Fruit fly (Drosophila melanogaster) whole organism, prepupa: Measurements from ENCODE around the gene RpS14a.

Experiments used
- Blimp-1 ChIP-seq: fragments of 200-800 bp; sonication (Bioruptor generic); optimal IDR thresholded peaks from 3 replicates; lab custom pipeline; 2017; ENCODE audit warnings: missing biosample characterization, missing genetic modification characterization, mild to moderate bottlenecking, moderate library complexity, missing genetic modification reagents
- CG10669 ChIP-seq: fragments of 200-800 bp; sonication (Bioruptor generic); optimal IDR thresholded peaks from 3 replicates; lab custom pipeline; 2018; ENCODE audit warnings: missing biosample characterization, mild to moderate bottlenecking, missing genetic modification characterization, moderate library complexity
- CG11294 ChIP-seq: fragments of 200-800 bp; sonication (Bioruptor generic); IDR thresholded peaks from 2 replicates; pipeline ENCODE4 v1.3.6; 2022; ENCODE audit warnings: missing biosample characterization, missing genetic modification characterization
- CG11902 ChIP-seq: fragments of 200-800 bp; sonication (Bioruptor generic); optimal IDR thresholded peaks from 3 replicates; lab custom pipeline; 2016; ENCODE audit warnings: missing biosample characterization, missing genetic modification characterization
- CG15336 ChIP-seq: fragments of 200-800 bp; sonication (Bioruptor generic); IDR thresholded peaks from 2 replicates; pipeline ENCODE4 v1.3.6; 2022; ENCODE audit warnings: missing biosample characterization, missing genetic modification characterization
- CG1621 ChIP-seq: fragments of 200-800 bp; sonication (Bioruptor generic); optimal IDR thresholded peaks from 3 replicates; lab custom pipeline; 2018; ENCODE audit warnings: missing biosample characterization, mild to moderate bottlenecking, missing genetic modification characterization
- CG16779 ChIP-seq: fragments of 200-800 bp; sonication (Bioruptor generic); optimal IDR thresholded peaks from 3 replicates; lab custom pipeline; 2017; ENCODE audit warnings: missing biosample characterization, mild to moderate bottlenecking, missing genetic modification characterization
- CG3032 ChIP-seq: fragments of 200-800 bp; optimal IDR thresholded peaks from 2 replicates; lab custom pipeline; 2019; ENCODE audit warnings: missing biosample characterization, mild to moderate bottlenecking, missing genetic modification characterization, moderate library complexity
- CG31627 ChIP-seq: fragments of 200-800 bp; sonication (Bioruptor generic); optimal IDR thresholded peaks from 3 replicates; lab custom pipeline; 2016; ENCODE audit warnings: missing biosample characterization, missing genetic modification characterization
- CG32006 ChIP-seq: fragments of 200-800 bp; sonication (Bioruptor generic); optimal IDR thresholded peaks from 3 replicates; lab custom pipeline; 2017; ENCODE audit warnings: missing biosample characterization, mild to moderate bottlenecking, missing genetic modification characterization
- CG34406 ChIP-seq: fragments of 200-800 bp; sonication (Bioruptor generic); optimal IDR thresholded peaks from 3 replicates; lab custom pipeline; 2016; ENCODE audit warnings: missing biosample characterization, missing genetic modification characterization
- CG4318 ChIP-seq: fragments of 200-800 bp; sonication (Bioruptor generic); optimal IDR thresholded peaks from 3 replicates; lab custom pipeline; 2017; ENCODE audit warnings: missing biosample characterization, mild to moderate bottlenecking, missing genetic modification characterization
- CG6163 ChIP-seq: fragments of 200-800 bp; sonication (Bioruptor generic); IDR thresholded peaks from 3 replicates; pipeline ENCODE4 v1.3.6; 2022; ENCODE audit warnings: missing biosample characterization, missing genetic modification characterization
- CG6276 ChIP-seq: fragments of 200-800 bp; sonication (Bioruptor generic); optimal IDR thresholded peaks from 2 replicates; lab custom pipeline; 2017; ENCODE audit warnings: missing biosample characterization, mild to moderate bottlenecking, missing genetic modification characterization
- CG6792 ChIP-seq: fragments of 200-800 bp; sonication (Bioruptor generic); optimal IDR thresholded peaks from 3 replicates; lab custom pipeline; 2016; ENCODE audit warnings: missing biosample characterization, missing genetic modification characterization
- CG6808 ChIP-seq: fragments of 200-800 bp; sonication (Bioruptor generic); optimal IDR thresholded peaks from 3 replicates; lab custom pipeline; 2017; ENCODE audit warnings: missing biosample characterization, missing genetic modification characterization, mild to moderate bottlenecking, moderate library complexity, missing genetic modification reagents
- CG6854 ChIP-seq: fragments of 200-800 bp; sonication (Bioruptor generic); optimal IDR thresholded peaks from 2 replicates; lab custom pipeline; 2017; ENCODE audit warnings: missing biosample characterization, mild to moderate bottlenecking, missing genetic modification characterization
- CG8319 ChIP-seq: fragments of 200-800 bp; sonication (Bioruptor generic); optimal IDR thresholded peaks from 3 replicates; lab custom pipeline; 2016; ENCODE audit warnings: missing biosample characterization, missing genetic modification characterization
- CG8632 ChIP-seq: fragments of 200-800 bp; sonication (Bioruptor generic); optimal IDR thresholded peaks from 3 replicates; lab custom pipeline; 2016; ENCODE audit warnings: missing biosample characterization, missing genetic modification characterization
- CG9139 ChIP-seq: fragments of 200-800 bp; sonication (Bioruptor generic); optimal IDR thresholded peaks from 3 replicates; lab custom pipeline; 2017; ENCODE audit warnings: missing biosample characterization, mild to moderate bottlenecking, missing genetic modification characterization
- Eip75B ChIP-seq: fragments of 200-800 bp; sonication (Bioruptor generic); optimal IDR thresholded peaks from 3 replicates; lab custom pipeline; 2016; ENCODE audit warnings: missing biosample characterization, missing genetic modification characterization
- Eip78C ChIP-seq: fragments of 200-800 bp; sonication (Bioruptor generic); peaks from one replicate; lab custom pipeline; 2016; ENCODE audit warnings: missing biosample characterization, missing genetic modification characterization
- Eip93F ChIP-seq: fragments of 200-800 bp; sonication (Bioruptor generic); optimal IDR thresholded peaks from 2 replicates; lab custom pipeline; 2016; ENCODE audit warnings: missing biosample characterization, mild to moderate bottlenecking, missing genetic modification characterization
- Ets21C ChIP-seq: fragments of 200-800 bp; sonication (Bioruptor generic); optimal IDR thresholded peaks from 3 replicates; lab custom pipeline; 2016; ENCODE audit warnings: missing biosample characterization, missing genetic modification characterization
- Ets96B ChIP-seq: fragments of 200-800 bp; optimal IDR thresholded peaks from 2 replicates; lab custom pipeline; 2019; ENCODE audit warnings: missing biosample characterization, mild to moderate bottlenecking, missing genetic modification characterization, moderate library complexity
- Gug ChIP-seq: fragments of 200-800 bp; sonication (Bioruptor generic); IDR thresholded peaks from 2 replicates; pipeline ENCODE4 v1.3.6; 2022; ENCODE audit warnings: missing biosample characterization, missing genetic modification characterization
- Hr38 ChIP-seq: sonication (Bioruptor generic); optimal IDR thresholded peaks from 2 replicates; lab custom pipeline; 2016; ENCODE audit warnings: missing biosample characterization, missing genetic modification characterization
- Hr39 ChIP-seq: fragments of 200-800 bp; sonication (Bioruptor generic); optimal IDR thresholded peaks from 2 replicates; lab custom pipeline; 2016; ENCODE audit warnings: missing biosample characterization, missing genetic modification characterization
- Hr4 ChIP-seq: fragments of 200-800 bp; sonication (Bioruptor generic); optimal IDR thresholded peaks from 3 replicates; lab custom pipeline; 2016; ENCODE audit warnings: missing biosample characterization, missing genetic modification characterization
- Lpt ChIP-seq: fragments of 200-800 bp; sonication (Bioruptor generic); optimal IDR thresholded peaks from 3 replicates; lab custom pipeline; 2016; ENCODE audit warnings: missing biosample characterization, missing genetic modification characterization
- Met ChIP-seq: fragments of 200-800 bp; sonication (Bioruptor generic); optimal IDR thresholded peaks from 3 replicates; lab custom pipeline; 2016; ENCODE audit warnings: missing biosample characterization, missing genetic modification characterization
- OdsH ChIP-seq: fragments of 200-800 bp; sonication (Bioruptor generic); optimal IDR thresholded peaks from 3 replicates; lab custom pipeline; 2016; ENCODE audit warnings: missing biosample characterization, missing genetic modification characterization
- Smox ChIP-seq: fragments of 200-800 bp; sonication (Bioruptor generic); optimal IDR thresholded peaks from 3 replicates; lab custom pipeline; 2016; ENCODE audit warnings: missing biosample characterization, missing genetic modification characterization
- Sox102F ChIP-seq: fragments of 200-800 bp; sonication (Bioruptor generic); optimal IDR thresholded peaks from 2 replicates; lab custom pipeline; 2016; ENCODE audit warnings: missing biosample characterization, mild to moderate bottlenecking, missing genetic modification characterization
- Sox15 ChIP-seq: fragments of 200-800 bp; sonication (Bioruptor generic); optimal IDR thresholded peaks from 3 replicates; lab custom pipeline; 2016; ENCODE audit warnings: missing biosample characterization, missing genetic modification characterization
- acj6 ChIP-seq: fragments of 200-800 bp; sonication (Bioruptor generic); optimal IDR thresholded peaks from 3 replicates; lab custom pipeline; 2016; ENCODE audit warnings: missing biosample characterization, missing genetic modification characterization
- cyc ChIP-seq: fragments of 200-800 bp; sonication (Bioruptor generic); optimal IDR thresholded peaks from 3 replicates; lab custom pipeline; 2016; ENCODE audit warnings: missing biosample characterization, missing genetic modification characterization
- dac ChIP-seq: fragments of 200-800 bp; sonication (Bioruptor generic); optimal IDR thresholded peaks from 2 replicates; lab custom pipeline; 2017; ENCODE audit warnings: missing biosample characterization, mild to moderate bottlenecking, missing genetic modification characterization
- dsx ChIP-seq: fragments of 200-800 bp; optimal IDR thresholded peaks from 3 replicates; lab custom pipeline; 2019; ENCODE audit warnings: missing biosample characterization, mild to moderate bottlenecking, missing genetic modification characterization, moderate library complexity; ENCODE audit not compliant: poor library complexity, severe bottlenecking
- esn ChIP-seq: fragments of 200-800 bp; sonication (Bioruptor generic); optimal IDR thresholded peaks from 2 replicates; lab custom pipeline; 2016; ENCODE audit warnings: missing biosample characterization, mild to moderate bottlenecking, missing genetic modification characterization, moderate library complexity
- fkh ChIP-seq: fragments of 200-800 bp; sonication (Bioruptor generic); optimal IDR thresholded peaks from 3 replicates; lab custom pipeline; 2017; ENCODE audit warnings: missing biosample characterization, mild to moderate bottlenecking, missing genetic modification characterization, moderate library complexity
- net ChIP-seq: fragments of 200-800 bp; sonication (Bioruptor generic); optimal IDR thresholded peaks from 3 replicates; lab custom pipeline; 2016; ENCODE audit warnings: missing biosample characterization, missing genetic modification characterization
- pdm3 ChIP-seq: fragments of 200-800 bp; sonication (Bioruptor generic); optimal IDR thresholded peaks from 3 replicates; lab custom pipeline; 2016; ENCODE audit warnings: missing biosample characterization, missing genetic modification characterization
- salr ChIP-seq, 2 experiments: fragments of 200-800 bp; sonication (Bioruptor generic); optimal IDR thresholded peaks; 3 replicates each; lab custom pipeline; 2016 to 2018; ENCODE audit warnings: missing biosample characterization in 2 of 2, missing genetic modification characterization in 2 of 2, mild to moderate bottlenecking in 1 of 2
- spab ChIP-seq: fragments of 200-800 bp; sonication (Bioruptor generic); optimal IDR thresholded peaks from 2 replicates; lab custom pipeline; 2017; ENCODE audit warnings: missing biosample characterization, mild to moderate bottlenecking, missing genetic modification characterization, missing genetic modification reagents
- svp ChIP-seq: fragments of 200-800 bp; sonication (Bioruptor generic); peaks from one replicate; lab custom pipeline; 2016; ENCODE audit warnings: missing biosample characterization, missing genetic modification characterization
- topi ChIP-seq: fragments of 200-800 bp; sonication (Bioruptor generic); optimal IDR thresholded peaks from 3 replicates; lab custom pipeline; 2016; ENCODE audit warnings: missing biosample characterization, missing genetic modification characterization

Gene RpS14a

DNA sequence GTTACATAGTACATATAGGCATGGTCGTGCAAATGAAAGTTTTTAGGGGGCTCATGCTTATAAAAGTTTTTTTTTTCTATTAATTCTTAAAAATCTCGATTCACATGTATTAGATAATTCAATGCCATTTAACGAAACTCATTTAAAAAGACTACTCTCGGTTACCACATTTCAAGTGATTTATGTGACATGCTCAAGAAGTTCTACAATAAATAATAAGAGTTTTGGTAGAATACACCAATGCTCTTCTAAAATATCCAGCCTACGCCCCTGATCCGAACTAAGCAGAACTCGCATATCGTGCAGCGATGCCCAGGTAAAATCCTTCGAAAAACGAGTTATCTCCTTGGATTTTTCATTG, 41.0 kb upstream of the RpS14a start (continued):
- peak; percentile 44 for TF ChIP-seq CG6808 (GFP tag; lab: Kevin White, UChicago)
- 0 out of 2 replicates have a peak, but pooled peaks have one; percentile 27 for TF ChIP-seq Gug (GFP tag; lab: Robert Waterston, UW)
- TF ChIP-seq CG8632 (GFP tag; lab: Kevin White, UChicago): peak; percentile 25
- peak; percentile 63 for TF ChIP-seq OdsH (GFP tag; lab: Kevin White, UChicago)
- TF ChIP-seq Hr38: no peak
- no peak for TF ChIP-seq Blimp-1 (GFP tag; lab: Kevin White, UChicago)
- no peak for TF ChIP-seq Sox15 (GFP tag; lab: Kevin White, UChicago)
- TF ChIP-seq CG6792 (GFP tag; lab: Kevin White, UChicago): peak; percentile 48
- TF ChIP-seq Hr4 (GFP tag; lab: Kevin White, UChicago): peak; percentile 37
- TF ChIP-seq CG1621 (tag; lab: Kevin White, UChicago): no peak
- TF ChIP-seq pdm3 (GFP tag; lab: Kevin White, UChicago): peak; percentile 67
- no peak for TF ChIP-seq CG11294 (GFP tag; lab: Robert Waterston, UW)
- TF ChIP-seq CG3032: peak; percentile 43
- TF ChIP-seq Eip78C (GFP tag; lab: Kevin White, UChicago): peak; percentile 90
- no peak for TF ChIP-seq CG4318 (GFP tag; lab: Kevin White, UChicago)
- 0 out of 3 replicates have a peak, but pooled peaks have one; percentile 25 for TF ChIP-seq CG6163 (GFP tag; lab: Robert Waterston, UW)
- no peak for TF ChIP-seq CG16779
- no peak for TF ChIP-seq CG6854
- peak; percentile 8 for TF ChIP-seq spab
- TF ChIP-seq cyc: peak; percentile 51

DNA sequence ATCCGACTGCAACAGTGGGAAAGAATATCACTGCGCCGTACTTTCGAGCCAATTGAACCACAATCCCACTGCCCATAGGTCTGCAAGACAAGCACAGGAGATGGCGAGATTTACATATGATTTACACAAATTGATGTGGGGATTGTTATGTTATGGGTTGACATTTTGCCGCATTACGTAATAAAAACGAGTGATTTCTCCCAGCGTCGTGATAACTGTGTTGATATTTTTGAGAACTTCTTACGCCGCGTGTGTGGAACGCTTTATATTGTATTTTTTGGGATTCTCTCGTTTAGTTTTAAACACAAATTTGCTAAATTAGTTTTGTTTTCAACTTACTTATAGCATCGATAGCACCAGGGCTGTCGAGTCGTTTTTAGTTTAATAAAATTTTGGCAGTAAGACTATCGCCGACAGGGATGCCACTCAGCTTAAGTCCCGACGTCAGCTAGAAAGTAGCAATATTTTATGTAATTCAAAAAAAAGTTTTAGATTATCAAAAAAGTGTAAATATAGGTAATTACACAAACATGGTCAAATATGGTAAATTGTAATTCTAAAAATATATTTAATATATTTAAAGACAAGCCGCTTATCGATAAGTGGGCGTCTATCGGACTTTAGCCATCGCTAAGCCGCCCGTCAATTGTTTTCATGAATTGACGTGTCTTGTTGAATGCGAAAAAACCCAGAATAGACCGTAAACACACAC, 40.0 kb upstream of the RpS14a start, which contains the start of the genes CG45089, ND-MNLL and p115:
TSS of gene CG45089 (minus strand) at position 388 of the 712 bp plus-strand sequence.
TSS of gene ND-MNLL (minus strand) at position 388 of the 712 bp plus-strand sequence.
TSS of gene p115 (plus strand) at position 621 of the 712 bp plus-strand sequence.
- TF ChIP-seq CG31627 (GFP tag; lab: Kevin White, UChicago) (peak; percentile 50), fkh (no peak), spab (no peak), acj6 (GFP tag; lab: Kevin White, UChicago) (peak; percentile 51), Ets96B (peak; percentile 48), Hr4 (GFP tag; lab: Kevin White, UChicago) (peak; percentile 52), Hr38 (no peak), Sox102F (GFP tag; lab: Kevin White, UChicago) (peak; percentile 42), net (GFP tag; lab: Kevin White, UChicago) (no peak), CG11902 (peak; percentile 1), Met (GFP tag; lab: Kevin White, UChicago) (peak; percentile 52), Hr39 (GFP tag; lab: Kevin White, UChicago) (peak; percentile 48), Smox (GFP tag; lab: Kevin White, UChicago) (peak; percentile 57), Eip75B (GFP tag; lab: Kevin White, UChicago) (peak; percentile 35), CG6276 (GFP tag; lab: Kevin White, UChicago) (no peak), CG6792 (GFP tag; lab: Kevin White, UChicago) (peak; percentile 41), topi (GFP tag; lab: Kevin White, UChicago) (peak; percentile 46), salr (GFP tag; optimal IDR thresholded peaks at IDR 0.05; lab: Kevin White, UChicago) (peak in 1 of 2 experiments; percentile 10), Eip93F (GFP tag; lab: Kevin White, UChicago) (peak; percentile 57), CG16779 (no peak), CG6808 (GFP tag; lab: Kevin White, UChicago) (no peak), Gug (GFP tag; lab: Robert Waterston, UW) (no peak), dsx (GFP tag; lab: Kevin White, UChicago) (peak; percentile 24), CG34406 (peak; percentile 28), OdsH (GFP tag; lab: Kevin White, UChicago) (peak; percentile 45), CG15336 (GFP tag; lab: Robert Waterston, UW) (no peak), svp (GFP tag; lab: Kevin White, UChicago) (peak; percentile 65), CG9139 (no peak), pdm3 (GFP tag; lab: Kevin White, UChicago) (peak; percentile 61), CG6163 (GFP tag; lab: Robert Waterston, UW) (peak; percentile 56; the same call in 2 of the 3 replicates), esn (GFP tag; lab: Kevin White, UChicago) (peak; percentile 59), CG10669 (GFP tag; lab: Kevin White, UChicago) (peak; percentile 26), cyc (peak; percentile 46), Ets21C (GFP tag; lab: Kevin White, UChicago) (peak; percentile 13), dac (GFP tag; lab: Kevin White, UChicago) (no peak), Lpt (GFP tag; lab: Kevin White, UChicago) (no peak), CG4318 (GFP tag; lab: Kevin White, UChicago) (no peak), Blimp-1 (GFP tag; lab: Kevin White, UChicago) (no peak), Sox15 (GFP tag; lab: Kevin White, UChicago) (no peak), CG32006 (GFP tag; lab: Kevin White, UChicago) (peak; percentile 6), CG8319 (GFP tag; lab: Kevin White, UChicago) (no peak)
